Worm (Caenorhabditis elegans) whole organism, late embryonic: ENCODE measurements around the gene spp-31.

ENCODE experiments used
- C38D4.7 ChIP-seq: fragments of 200-800 bp; sonication (Bioruptor generic); optimal IDR thresholded peaks from 2 replicates; lab custom pipeline; 2018; ENCODE audit warnings: mild to moderate bottlenecking, missing genetic modification characterization, moderate library complexity, missing compliant biosample characterization
- ahr-1 ChIP-seq: sonication (generic microtip); optimal IDR thresholded peaks from 2 replicates; lab custom pipeline; 2016; ENCODE audit warnings: missing genetic modification characterization, missing compliant biosample characterization
- ceh-14 ChIP-seq: sonication (generic microtip); optimal IDR thresholded peaks from 2 replicates; lab custom pipeline; 2016; ENCODE audit warnings: missing genotype, missing genetic modification characterization, missing compliant biosample characterization
- dmd-4 ChIP-seq: sonication (generic microtip); optimal IDR thresholded peaks from 2 replicates; lab custom pipeline; 2016; ENCODE audit warnings: borderline replicate concordance, missing genetic modification characterization, missing compliant biosample characterization
- nfya-1 ChIP-seq: sonication (generic microtip); optimal IDR thresholded peaks from 2 replicates; lab custom pipeline; 2017; ENCODE audit warnings: missing genetic modification characterization, mild to moderate bottlenecking, missing compliant biosample characterization, antibody characterized with exemption, moderate library complexity
- pha-4 ChIP-seq: fragments of 150-350 bp; optimal IDR thresholded peaks from 2 replicates; lab custom pipeline; 2018; ENCODE audit warnings: missing biosample characterization, missing genetic modification reagents, missing genetic modification characterization

DNA sequence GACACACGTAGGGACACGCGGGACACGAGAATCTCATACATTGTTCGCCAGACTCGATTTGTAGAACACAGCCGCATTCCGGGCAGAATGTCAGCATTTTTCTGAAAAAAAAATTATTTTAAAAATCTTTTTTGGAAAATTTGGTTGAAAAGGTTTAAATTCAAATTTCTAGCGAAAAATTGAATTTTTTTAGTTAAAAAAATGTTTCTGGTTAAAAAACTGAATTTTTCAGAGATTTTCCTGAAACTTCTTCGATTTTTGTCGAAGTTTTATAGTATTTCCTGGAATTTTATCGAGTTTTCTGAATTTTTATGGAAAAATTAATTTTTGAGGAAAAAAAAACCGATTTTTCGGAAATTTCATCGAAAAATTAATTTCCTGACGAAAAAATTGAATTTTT is 3.6 kb downstream of the spp-31 start, which contains the start of gene rpc-11:
- TF ChIP-seq ahr-1 (tag; lab: Kevin White, UChicago): no peak
- no peak for TF ChIP-seq C38D4.7 (GFP tag; lab: Kevin White, UChicago)
- TF ChIP-seq pha-4: no peak
- TF ChIP-seq dmd-4: no peak
- TF ChIP-seq nfya-1 (tag; lab: Kevin White, UChicago): no peak
- TF ChIP-seq ceh-14 (tag; lab: Kevin White, UChicago): no peak
